Worm (Caenorhabditis elegans) whole organism, L3 larva: ENCODE measurements around the gene odr-10.

ENCODE experiments used
- R02D3.7 ChIP-seq: fragments of 150-350 bp; optimal IDR thresholded peaks from 2 replicates; lab custom pipeline; 2014; ENCODE audit warnings: missing biosample characterization, missing genetic modification characterization
- ZK546.5 ChIP-seq: sonication (generic microtip); optimal IDR thresholded peaks from 2 replicates; lab custom pipeline; 2017; ENCODE audit warnings: missing biosample characterization, missing genetic modification characterization
- aly-2 ChIP-seq: fragments of 150-350 bp; optimal IDR thresholded peaks from 2 replicates; lab custom pipeline; 2014; ENCODE audit warnings: missing biosample characterization, missing genetic modification characterization
- ama-1 ChIP-seq: fragments of 150-350 bp; optimal IDR thresholded peaks from 2 replicates; lab custom pipeline; 2018
- ceh-28 ChIP-seq: fragments of 150-350 bp; optimal IDR thresholded peaks from 2 replicates; lab custom pipeline; 2014; ENCODE audit warnings: missing biosample characterization, missing genetic modification reagents, missing genetic modification characterization
- ceh-82 ChIP-seq: fragments of 150-350 bp; optimal IDR thresholded peaks from 2 replicates; lab custom pipeline; 2014; ENCODE audit warnings: missing biosample characterization, missing genetic modification characterization
- ceh-9 ChIP-seq: sonication (generic microtip); optimal IDR thresholded peaks from 2 replicates; lab custom pipeline; 2018; ENCODE audit warnings: missing biosample characterization, missing genetic modification characterization
- daf-12 ChIP-seq: fragments of 150-350 bp; optimal IDR thresholded peaks from 2 replicates; lab custom pipeline; 2014; ENCODE audit warnings: missing biosample characterization, missing genetic modification reagents, missing genetic modification characterization
- egl-27 ChIP-seq: sonication (generic microtip); optimal IDR thresholded peaks from 4 replicates; lab custom pipeline; 2017; ENCODE audit warnings: missing biosample characterization, missing genetic modification reagents, missing genetic modification characterization
- elt-1 ChIP-seq: fragments of 150-350 bp; optimal IDR thresholded peaks from 2 replicates; lab custom pipeline; 2014; ENCODE audit warnings: missing biosample characterization, missing genetic modification characterization
- elt-2 ChIP-seq: sonication (generic microtip); optimal IDR thresholded peaks from 2 replicates; lab custom pipeline; 2016; ENCODE audit warnings: missing genetic modification reagents, mild to moderate bottlenecking, missing genetic modification characterization, missing compliant biosample characterization
- elt-3 ChIP-seq, 3 experiments: fragments of 150-350 bp in 1 of 3; sonication (generic microtip) in 2 of 3; optimal IDR thresholded peaks; 2 replicates in 2 of 3; 4 replicates in 1 of 3; lab custom pipeline; 2014 to 2017; ENCODE audit warnings: missing biosample characterization in 3 of 3, missing genetic modification characterization in 3 of 3
- eor-1 ChIP-seq, 2 experiments: fragments of 150-350 bp; optimal IDR thresholded peaks; 2 replicates each; lab custom pipeline; 2014 to 2018; ENCODE audit warnings: missing biosample characterization in 2 of 2, missing genetic modification characterization in 2 of 2
- fkh-2 ChIP-seq: fragments of 150-350 bp; optimal IDR thresholded peaks from 2 replicates; lab custom pipeline; 2014; ENCODE audit warnings: missing biosample characterization, missing genetic modification reagents, missing genetic modification characterization
- fos-1 ChIP-seq: fragments of 150-350 bp; optimal IDR thresholded peaks from 2 replicates; lab custom pipeline; 2014; ENCODE audit warnings: missing biosample characterization, missing genetic modification characterization
- hmg-11 ChIP-seq: sonication (generic microtip); optimal IDR thresholded peaks from 2 replicates; lab custom pipeline; 2016; ENCODE audit warnings: missing genetic modification characterization, missing compliant biosample characterization
- jun-1 ChIP-seq: fragments of 150-350 bp; optimal IDR thresholded peaks from 2 replicates; lab custom pipeline; 2014; ENCODE audit warnings: missing biosample characterization, missing genetic modification reagents, missing genetic modification characterization
- lin-15B ChIP-seq: fragments of 150-350 bp; optimal IDR thresholded peaks from 2 replicates; lab custom pipeline; 2014; ENCODE audit warnings: missing biosample characterization, missing genetic modification characterization
- lsy-12 ChIP-seq: sonication (generic microtip); optimal IDR thresholded peaks from 2 replicates; lab custom pipeline; 2016; ENCODE audit warnings: mild to moderate bottlenecking, missing genetic modification characterization, missing compliant biosample characterization
- mml-1 ChIP-seq: fragments of 150-350 bp; sonication (generic microtip); optimal IDR thresholded peaks from 3 replicates; lab custom pipeline; 2014; ENCODE audit warnings: missing biosample characterization, missing genetic modification characterization
- nfya-1 ChIP-seq: sonication (generic microtip); optimal IDR thresholded peaks from 2 replicates; lab custom pipeline; 2017; ENCODE audit warnings: missing genetic modification characterization, mild to moderate bottlenecking, missing compliant biosample characterization, antibody characterized with exemption, moderate library complexity; ENCODE audit not compliant: insufficient read depth
- nhr-11 ChIP-seq: fragments of 150-350 bp; optimal IDR thresholded peaks from 2 replicates; lab custom pipeline; 2014; ENCODE audit warnings: missing biosample characterization, missing genetic modification characterization
- nhr-12 ChIP-seq: fragments of 150-350 bp; optimal IDR thresholded peaks from 2 replicates; lab custom pipeline; 2014; ENCODE audit warnings: missing biosample characterization, missing genetic modification characterization
- nhr-23 ChIP-seq: fragments of 150-350 bp; optimal IDR thresholded peaks from 2 replicates; lab custom pipeline; 2014; ENCODE audit warnings: missing biosample characterization, missing genetic modification reagents, missing genetic modification characterization
- nhr-237 ChIP-seq: fragments of 150-350 bp; optimal IDR thresholded peaks from 2 replicates; lab custom pipeline; 2014; ENCODE audit warnings: missing biosample characterization, missing genetic modification characterization
- nhr-25 ChIP-seq: sonication (generic microtip); optimal IDR thresholded peaks from 2 replicates; lab custom pipeline; 2017; ENCODE audit warnings: missing biosample characterization, missing genetic modification characterization
- nhr-28 ChIP-seq: fragments of 150-350 bp; optimal IDR thresholded peaks from 2 replicates; lab custom pipeline; 2014; ENCODE audit warnings: missing biosample characterization, missing genetic modification characterization
- nhr-43 ChIP-seq: sonication (generic microtip); optimal IDR thresholded peaks from 2 replicates; lab custom pipeline; 2016; ENCODE audit warnings: mild to moderate bottlenecking, missing genetic modification characterization, missing compliant biosample characterization; ENCODE audit not compliant: poor library complexity, severe bottlenecking
- nhr-76 ChIP-seq: fragments of 150-350 bp; sonication (generic microtip); optimal IDR thresholded peaks from 5 replicates; lab custom pipeline; 2014; ENCODE audit warnings: missing biosample characterization, missing genetic modification characterization
- pha-4 ChIP-seq: fragments of 150-350 bp; optimal IDR thresholded peaks from 2 replicates; lab custom pipeline; 2014; ENCODE audit warnings: missing biosample characterization, missing genetic modification reagents, missing genetic modification characterization
- pqm-1 ChIP-seq: fragments of 150-350 bp; optimal IDR thresholded peaks from 2 replicates; lab custom pipeline; 2017; ENCODE audit warnings: missing biosample characterization, missing genetic modification characterization, inconsistent platforms
- sea-2 ChIP-seq: fragments of 150-350 bp; sonication (generic microtip); optimal IDR thresholded peaks from 4 replicates; lab custom pipeline; 2014; ENCODE audit warnings: missing biosample characterization, missing genetic modification reagents, missing genetic modification characterization
- skn-1 ChIP-seq: fragments of 150-350 bp; optimal IDR thresholded peaks from 2 replicates; lab custom pipeline; 2014; ENCODE audit warnings: missing biosample characterization, missing genetic modification characterization
- snpc-4 ChIP-seq: fragments of 150-350 bp; optimal IDR thresholded peaks from 2 replicates; lab custom pipeline; 2014; ENCODE audit warnings: missing biosample characterization, missing genetic modification characterization
- unc-39 ChIP-seq: sonication (generic microtip); optimal IDR thresholded peaks from 4 replicates; lab custom pipeline; 2017; ENCODE audit warnings: missing biosample characterization, missing genetic modification characterization
- unc-62 ChIP-seq: fragments of 150-350 bp; sonication (generic microtip); optimal IDR thresholded peaks from 4 replicates; lab custom pipeline; 2014; ENCODE audit warnings: missing biosample characterization, missing genetic modification reagents, missing genetic modification characterization
- zag-1 ChIP-seq: fragments of 150-350 bp; optimal IDR thresholded peaks from 2 replicates; lab custom pipeline; 2014; ENCODE audit warnings: missing biosample characterization, missing genetic modification characterization
- ztf-11 ChIP-seq: fragments of 150-350 bp; optimal IDR thresholded peaks from 2 replicates; lab custom pipeline; 2014; ENCODE audit warnings: missing biosample characterization, missing genetic modification characterization
- ztf-4 ChIP-seq: fragments of 150-350 bp; optimal IDR thresholded peaks from 2 replicates; lab custom pipeline; 2014; ENCODE audit warnings: missing biosample characterization, missing genetic modification characterization

odr-10 gene

ce11 chrX:6850412-6850811 lies 15.3 kb downstream of the odr-10 start:
- TF ChIP-seq nfya-1 (tag; lab: Kevin White, UChicago) (no peak), ceh-9 (tag; lab: Kevin White, UChicago) (no peak), nhr-28 (tag; lab: Kevin White, UChicago) (no peak)

ce11 chrX:6848596-6848995 lies 17.1 kb downstream of the odr-10 start:
- TF ChIP-seq ceh-82 (tag; lab: Kevin White, UChicago): no peak
- no peak for TF ChIP-seq lin-15B
- no peak for TF ChIP-seq ama-1
- no peak for TF ChIP-seq pha-4 (tag; lab: Kevin White, UChicago)
- TF ChIP-seq aly-2: no peak
- TF ChIP-seq R02D3.7 (tag; lab: Kevin White, UChicago): no peak
- TF ChIP-seq nhr-43 (tag; lab: Kevin White, UChicago): no peak
- no peak for TF ChIP-seq ztf-11 (tag; lab: Kevin White, UChicago)
- no peak for TF ChIP-seq fos-1 (tag; lab: Kevin White, UChicago)
- TF ChIP-seq, all 47 proteins: peak for 0

ce11 chrX:6845934-6846333 lies 19.8 kb downstream of the odr-10 start, which contains the start of gene C53B7.2:
Gene C53B7.2, plus strand, starts transcription at chrX:6846234.
- no peak for TF ChIP-seq daf-12 (tag; lab: Kevin White, UChicago)
- TF ChIP-seq snpc-4: no peak
- no peak for TF ChIP-seq lsy-12
- TF ChIP-seq ceh-28 (tag; lab: Kevin White, UChicago): no peak
- TF ChIP-seq pqm-1 (tag; lab: Kevin White, UChicago): no peak
- TF ChIP-seq nhr-11 (tag; lab: Kevin White, UChicago): no peak
- TF ChIP-seq nfya-1 (tag; lab: Kevin White, UChicago): no peak
- TF ChIP-seq nhr-23 (tag; lab: Kevin White, UChicago): no peak
- TF ChIP-seq ztf-11 (tag; lab: Kevin White, UChicago): no peak
- TF ChIP-seq elt-1: no peak
- no peak for TF ChIP-seq ama-1
- no peak for TF ChIP-seq sea-2 (GFP tag; lab: Kevin White, UChicago)
- no peak for TF ChIP-seq nhr-76 (tag; lab: Kevin White, UChicago)
- no peak for TF ChIP-seq nhr-28 (tag; lab: Kevin White, UChicago)
- TF ChIP-seq fkh-2: no peak
- no peak for TF ChIP-seq pha-4 (tag; lab: Kevin White, UChicago)
- TF ChIP-seq egl-27 (tag; lab: Kevin White, UChicago): no peak
- no peak for TF ChIP-seq hmg-11
- no peak for TF ChIP-seq zag-1 (tag; lab: Kevin White, UChicago)

ce11 chrX:6844394-6845072 lies 21.2 kb downstream of the odr-10 start, which contains the start of gene C53B7.3:
Gene C53B7.3, plus strand, starts transcription at chrX:6844755.
- peak; percentile 95 for TF ChIP-seq pha-4 (tag; lab: Kevin White, UChicago)
- no peak for TF ChIP-seq nhr-25 (tag; lab: Kevin White, UChicago)
- TF ChIP-seq lsy-12: no peak
- no peak for TF ChIP-seq nhr-237
- TF ChIP-seq fos-1 (tag; lab: Kevin White, UChicago): no peak
- TF ChIP-seq mml-1 (tag; lab: Kevin White, UChicago): no peak
- no peak for TF ChIP-seq ztf-11 (tag; lab: Kevin White, UChicago)

- TF ChIP-seq mml-1 (tag; lab: Kevin White, UChicago) (no peak), sea-2 (GFP tag; lab: Kevin White, UChicago) (no peak), ZK546.5 (tag; lab: Kevin White, UChicago) (no peak), pha-4 (tag; lab: Kevin White, UChicago) (peak; percentile 98), nhr-23 (tag; lab: Kevin White, UChicago) (peak; percentile 93), aly-2 (no peak), nhr-25 (tag; lab: Kevin White, UChicago) (peak; percentile 86), unc-62 (no peak), lin-15B (peak; percentile 95), hmg-11 (peak; percentile 75), eor-1 (tag; optimal IDR thresholded peaks at IDR 0.05; lab: Kevin White, UChicago) (no peak), elt-1 (no peak), nhr-43 (tag; lab: Kevin White, UChicago) (peak; percentile 22), pqm-1 (tag; lab: Kevin White, UChicago) (peak; percentile 68), ztf-4 (tag; lab: Kevin White, UChicago) (no peak), nhr-12 (no peak), R02D3.7 (tag; lab: Kevin White, UChicago) (peak; percentile 79), fkh-2 (no peak), skn-1 (peak; percentile 59), nhr-11 (tag; lab: Kevin White, UChicago) (no peak), daf-12 (tag; lab: Kevin White, UChicago) (no peak), jun-1 (tag; lab: Kevin White, UChicago) (peak; percentile 79), unc-39 (tag; lab: Kevin White, UChicago) (no peak), elt-3 (tag; optimal IDR thresholded peaks at IDR 0.05; lab: Kevin White, UChicago) (no peak), elt-2 (tag; lab: Kevin White, UChicago) (peak; percentile 58), ceh-28 (tag; lab: Kevin White, UChicago) (peak; percentile 88), lsy-12 (peak; percentile 28), nhr-28 (tag; lab: Kevin White, UChicago) (no peak), egl-27 (tag; lab: Kevin White, UChicago) (peak; percentile 32), nfya-1 (tag; lab: Kevin White, UChicago) (peak; percentile 87), fos-1 (tag; lab: Kevin White, UChicago) (no peak)
Measured at ce11 chrX:6840670-6841308, 24.9 kb downstream of the odr-10 start, which contains the start of the genes glr-6 and asg-2. Gene glr-6, minus strand, starts transcription at chrX:6840720. Gene asg-2, plus strand, starts transcription at chrX:6841258.
